Worm (Caenorhabditis elegans): Measurements from ENCODE around the gene lact-8.

ce11 chrV:11122466-11122865, 29.1 kb upstream of the lact-8 start, which contains the start of gene mboa-2:
- TF ChIP-seq sea-2 (GFP tag; optimal IDR thresholded peaks at IDR 0.05) (no peak), nhr-237 (tag; optimal IDR thresholded peaks at IDR 0.05) (no peak), nhr-28 (tag; optimal IDR thresholded peaks at IDR 0.05) (no peak), pqm-1 (tag; optimal IDR thresholded peaks at IDR 0.05) (peak; percentile 15), ama-1 (optimal IDR thresholded peaks at IDR 0.05) (peak; percentile 11), ceh-16 (tag; optimal IDR thresholded peaks at IDR 0.05) (no peak)

Data from whole organism, L3 larva.